Fruit fly (Drosophila melanogaster) whole organism, embryonic: Measurements from ENCODE around the gene CG46463.

Source experiments
- Blimp-1 ChIP-seq: fragments of 200-800 bp; sonication (Bioruptor generic); optimal IDR thresholded peaks from 3 replicates; lab custom pipeline; 2018; ENCODE audit warnings: missing biosample characterization, missing genetic modification characterization, mild to moderate bottlenecking, moderate library complexity, missing genetic modification reagents
- CG12942 ChIP-seq: fragments of 200-800 bp; sonication (Bioruptor generic); optimal IDR thresholded peaks from 3 replicates; lab custom pipeline; 2016; ENCODE audit warnings: missing biosample characterization, missing genetic modification characterization
- CG13296 ChIP-seq: fragments of 200-800 bp; sonication (Bioruptor generic); optimal IDR thresholded peaks from 3 replicates; lab custom pipeline; 2018; ENCODE audit warnings: missing biosample characterization, mild to moderate bottlenecking, missing genetic modification characterization
- CG13894 ChIP-seq: fragments of 200-800 bp; sonication (Bioruptor generic); optimal IDR thresholded peaks from 3 replicates; lab custom pipeline; 2018; ENCODE audit warnings: missing biosample characterization, mild to moderate bottlenecking, missing genetic modification characterization, moderate library complexity
- CG14860 ChIP-seq: fragments of 200-800 bp; sonication (Bioruptor generic); IDR thresholded peaks from 3 replicates; pipeline ENCODE4 v1.3.6; 2022; ENCODE audit warnings: missing biosample characterization, missing genetic modification characterization; ENCODE audit not compliant: partially characterized antibody
- CG15601 ChIP-seq: fragments of 200-800 bp; sonication (Bioruptor generic); optimal IDR thresholded peaks from 3 replicates; lab custom pipeline; 2019; ENCODE audit warnings: missing biosample characterization, mild to moderate bottlenecking, missing genetic modification characterization, moderate library complexity
- CG16815 ChIP-seq: fragments of 200-800 bp; sonication (Bioruptor generic); optimal IDR thresholded peaks from 3 replicates; lab custom pipeline; 2017; ENCODE audit warnings: missing biosample characterization, mild to moderate bottlenecking, missing genetic modification characterization
- CG17186 ChIP-seq: fragments of 200-800 bp; sonication (Bioruptor generic); optimal IDR thresholded peaks from 3 replicates; lab custom pipeline; 2017; ENCODE audit warnings: missing biosample characterization, missing genetic modification reagents, missing genetic modification characterization
- CG18476 ChIP-seq: fragments of 200-800 bp; sonication (Bioruptor generic); optimal IDR thresholded peaks from 2 replicates; lab custom pipeline; 2016; ENCODE audit warnings: missing biosample characterization, mild to moderate bottlenecking, missing genetic modification characterization
- CG2129 ChIP-seq: fragments of 200-800 bp; sonication (Bioruptor generic); IDR thresholded peaks from 2 replicates; pipeline ENCODE4 v1.3.6; 2022; ENCODE audit warnings: missing biosample characterization, missing genetic modification characterization; ENCODE audit not compliant: partially characterized antibody
- CG31365 ChIP-seq: fragments of 200-800 bp; sonication (Bioruptor generic); optimal IDR thresholded peaks from 2 replicates; lab custom pipeline; 2018; ENCODE audit warnings: missing biosample characterization, mild to moderate bottlenecking, missing genetic modification characterization
- CG3726 ChIP-seq: fragments of 200-800 bp; sonication (Bioruptor generic); IDR thresholded peaks from 3 replicates; pipeline ENCODE4, ENCODE4 v1.3.6; 2022; ENCODE audit warnings: missing biosample characterization, missing genetic modification characterization
- CG9215 ChIP-seq: fragments of 200-800 bp; sonication (Bioruptor generic); IDR thresholded peaks from 2 replicates; pipeline ENCODE4 v1.3.6; 2022; ENCODE audit warnings: missing biosample characterization, missing genetic modification characterization
- D19A ChIP-seq: fragments of 200-800 bp; optimal IDR thresholded peaks from 3 replicates; lab custom pipeline; 2019; ENCODE audit warnings: missing biosample characterization, mild to moderate bottlenecking, missing genetic modification characterization, moderate library complexity
- Dll ChIP-seq: fragments of 200-800 bp; sonication (Bioruptor generic); IDR thresholded peaks from 4 replicates; pipeline ENCODE4 v1.3.6; 2022; ENCODE audit warnings: missing biosample characterization, missing genetic modification characterization; ENCODE audit not compliant: partially characterized antibody
- ERR ChIP-seq: fragments of 200-800 bp; sonication (Bioruptor generic); optimal IDR thresholded peaks from 2 replicates; lab custom pipeline; 2016; ENCODE audit warnings: missing biosample characterization, missing genetic modification characterization
- H2.0 ChIP-seq: fragments of 200-800 bp; sonication (Bioruptor generic); IDR thresholded peaks from 2 replicates; pipeline ENCODE4 v1.3.6; 2022; ENCODE audit warnings: missing biosample characterization, missing genetic modification characterization
- HmgD ChIP-seq: fragments of 200-800 bp; sonication (Bioruptor generic); optimal IDR thresholded peaks from 3 replicates; lab custom pipeline; 2016; ENCODE audit warnings: missing biosample characterization, missing genetic modification characterization
- Hmr ChIP-seq: fragments of 200-800 bp; sonication (Bioruptor generic); optimal IDR thresholded peaks from 3 replicates; lab custom pipeline; 2017; ENCODE audit warnings: mild to moderate bottlenecking, missing biosample characterization, missing genetic modification reagents, missing genetic modification characterization
- Hr3 ChIP-seq: fragments of 200-800 bp; sonication (Bioruptor generic); optimal IDR thresholded peaks from 3 replicates; lab custom pipeline; 2016; ENCODE audit warnings: missing biosample characterization, missing genetic modification characterization
- Med ChIP-seq: fragments of 200-800 bp; sonication (Bioruptor generic); peaks from one replicate; lab custom pipeline; 2016; ENCODE audit warnings: missing biosample characterization, missing genetic modification characterization, mild to moderate bottlenecking, inconsistent platforms, moderate library complexity
- Myb ChIP-seq: fragments of 200-800 bp; sonication (Bioruptor generic); optimal IDR thresholded peaks from 2 replicates; lab custom pipeline; 2016; ENCODE audit warnings: missing biosample characterization, missing genetic modification characterization
- NfI ChIP-seq: fragments of 200-800 bp; sonication (Bioruptor generic); optimal IDR thresholded peaks from 3 replicates; lab custom pipeline; 2018; ENCODE audit warnings: missing biosample characterization, mild to moderate bottlenecking, missing genetic modification characterization, moderate library complexity
- Optix ChIP-seq: fragments of 200-800 bp; sonication (Bioruptor generic); IDR thresholded peaks from 3 replicates; pipeline ENCODE4 v1.3.6; 2022; ENCODE audit warnings: missing biosample characterization, missing genetic modification characterization
- Side ChIP-seq: fragments of 200-800 bp; sonication (Bioruptor generic); optimal IDR thresholded peaks from 2 replicates; lab custom pipeline; 2016; ENCODE audit warnings: missing biosample characterization, missing genetic modification characterization
- Sox102F ChIP-seq: fragments of 200-800 bp; sonication (Bioruptor generic); optimal IDR thresholded peaks from 2 replicates; lab custom pipeline; 2018; ENCODE audit warnings: missing biosample characterization, mild to moderate bottlenecking, missing genetic modification characterization, moderate library complexity
- TFAM ChIP-seq: fragments of 200-800 bp; sonication (Bioruptor generic); optimal IDR thresholded peaks from 2 replicates; lab custom pipeline; 2017; ENCODE audit warnings: missing biosample characterization, missing genetic modification characterization, inconsistent platforms
- ato ChIP-seq: fragments of 200-800 bp; sonication (Bioruptor generic); IDR thresholded peaks from 2 replicates; pipeline ENCODE4 v1.3.6; 2022; ENCODE audit warnings: missing biosample characterization, missing genetic modification characterization; ENCODE audit not compliant: partially characterized antibody
- bowl ChIP-seq: fragments of 200-800 bp; sonication (Bioruptor generic); IDR thresholded peaks from 2 replicates; pipeline ENCODE4 v1.3.6; 2022; ENCODE audit warnings: missing biosample characterization, missing genetic modification characterization
- ewg ChIP-seq: fragments of 200-800 bp; sonication (Bioruptor generic); optimal IDR thresholded peaks from 3 replicates; lab custom pipeline; 2017; ENCODE audit warnings: mild to moderate bottlenecking, missing biosample characterization, missing genetic modification reagents, missing genetic modification characterization
- h ChIP-seq: fragments of >200 bp; optimal IDR thresholded peaks from 2 replicates; lab custom pipeline; 2017
- hb ChIP-seq: fragments of 200-800 bp; sonication (Bioruptor generic); IDR thresholded peaks from 3 replicates; pipeline ENCODE4 v1.3.6; 2022; ENCODE audit warnings: missing biosample characterization, missing genetic modification characterization; ENCODE audit not compliant: partially characterized antibody
- kay ChIP-seq: fragments of 200-800 bp; sonication (Bioruptor generic); optimal IDR thresholded peaks from 2 replicates; lab custom pipeline; 2016; ENCODE audit warnings: missing biosample characterization, missing genetic modification characterization
- lab ChIP-seq: fragments of 200-800 bp; sonication (Bioruptor generic); optimal IDR thresholded peaks from 3 replicates; lab custom pipeline; 2017; ENCODE audit warnings: missing biosample characterization, missing genetic modification characterization, mild to moderate bottlenecking, moderate library complexity, missing genetic modification reagents
- lmd ChIP-seq: fragments of 200-800 bp; sonication (Bioruptor generic); IDR thresholded peaks from 2 replicates; pipeline ENCODE4 v1.3.6; 2022; ENCODE audit warnings: missing biosample characterization, missing genetic modification characterization
- nom ChIP-seq: fragments of 200-800 bp; sonication (Bioruptor generic); optimal IDR thresholded peaks from 2 replicates; lab custom pipeline; 2017; ENCODE audit warnings: missing biosample characterization, missing genetic modification characterization, mild to moderate bottlenecking, moderate library complexity, missing genetic modification reagents
- onecut ChIP-seq: fragments of 200-800 bp; sonication (Bioruptor generic); IDR thresholded peaks from 2 replicates; pipeline ENCODE4 v1.3.6; 2022; ENCODE audit warnings: missing biosample characterization, missing genetic modification characterization
- p53 ChIP-seq: fragments of 200-800 bp; sonication (Bioruptor generic); optimal IDR thresholded peaks from 2 replicates; lab custom pipeline; 2016; ENCODE audit warnings: missing biosample characterization, missing genetic modification characterization
- pan ChIP-seq, 4 experiments: fragments of >200 bp in 3 of 4; fragments of 200-800 bp in 1 of 4; sonication (Bioruptor generic) in 1 of 4; optimal IDR thresholded peaks in 3 of 4; IDR thresholded peaks in 1 of 4; 2 replicates each; pipeline versions ENCODE4 v1.3.6 to Lab custom; 2017 to 2022; ENCODE audit warnings: missing biosample characterization in 2 of 4, missing genetic modification characterization in 2 of 4, mixed read lengths in 1 of 4
- pfk ChIP-seq: fragments of 200-800 bp; sonication (Bioruptor generic); optimal IDR thresholded peaks from 2 replicates; lab custom pipeline; 2018; ENCODE audit warnings: missing biosample characterization, mild to moderate bottlenecking, missing genetic modification characterization, moderate library complexity
- salm ChIP-seq: fragments of 200-800 bp; sonication (Bioruptor generic); optimal IDR thresholded peaks from 2 replicates; lab custom pipeline; 2018; ENCODE audit warnings: missing biosample characterization, mild to moderate bottlenecking, missing genetic modification characterization
- sc ChIP-seq, 3 experiments: fragments of >200 bp in 2 of 3; fragments of 200-800 bp in 1 of 3; sonication (Bioruptor generic) in 1 of 3; optimal IDR thresholded peaks; 2 replicates in 2 of 3; 3 replicates in 1 of 3; lab custom pipeline; 2017; ENCODE audit warnings: mild to moderate bottlenecking in 1 of 3, missing biosample characterization in 1 of 3, missing genetic modification characterization in 1 of 3, missing genetic modification reagents in 1 of 3
- sd ChIP-seq: fragments of 200-800 bp; sonication (Bioruptor generic); optimal IDR thresholded peaks from 3 replicates; lab custom pipeline; 2018; ENCODE audit warnings: missing biosample characterization, mild to moderate bottlenecking, missing genetic modification characterization, moderate library complexity
- slp2 ChIP-seq: fragments of 200-800 bp; sonication (Bioruptor generic); optimal IDR thresholded peaks from 2 replicates; lab custom pipeline; 2016; ENCODE audit warnings: missing biosample characterization, missing genetic modification characterization
- unc-4 ChIP-seq: fragments of 200-800 bp; sonication (Bioruptor generic); IDR thresholded peaks from 2 replicates; pipeline ENCODE4 v1.3.6; 2022; ENCODE audit warnings: missing biosample characterization, missing genetic modification characterization; ENCODE audit not compliant: partially characterized antibody
- unpg ChIP-seq: fragments of 200-800 bp; sonication (Bioruptor generic); optimal IDR thresholded peaks from 3 replicates; lab custom pipeline; 2018; ENCODE audit warnings: missing biosample characterization, mild to moderate bottlenecking, missing genetic modification characterization, moderate library complexity
- wdn ChIP-seq: fragments of 200-800 bp; sonication (Bioruptor generic); IDR thresholded peaks from 2 replicates; pipeline ENCODE4 v1.3.6; 2022; ENCODE audit warnings: missing biosample characterization, missing genetic modification characterization
- zen ChIP-seq: fragments of 200-800 bp; sonication (Bioruptor generic); optimal IDR thresholded peaks from 3 replicates; lab custom pipeline; 2018; ENCODE audit warnings: missing biosample characterization, mild to moderate bottlenecking, missing genetic modification characterization, moderate library complexity
- zen2 ChIP-seq: fragments of 200-800 bp; sonication (Bioruptor generic); IDR thresholded peaks from 3 replicates; pipeline ENCODE4 v1.3.6; 2022; ENCODE audit warnings: missing biosample characterization, missing genetic modification characterization; ENCODE audit not compliant: partially characterized antibody

The CG46463 gene

dm6 chr3L:3438473-3438872 is 22.6 kb upstream of the CG46463 start (continued):
- peak; percentile 66 for TF ChIP-seq lab (GFP tag; lab: Kevin White, UChicago)
- peak; percentile 10 for TF ChIP-seq Myb
- TF ChIP-seq HmgD (GFP tag; lab: Kevin White, UChicago): no peak
- TF ChIP-seq kay (GFP tag; lab: Kevin White, UChicago): peak; percentile 34
- peak; percentile 77 for TF ChIP-seq Sox102F
- TF ChIP-seq Hmr (GFP tag; lab: Kevin White, UChicago): peak; percentile 62
- TF ChIP-seq CG3726 (GFP tag; lab: Robert Waterston, UW): 0 out of 3 replicates have a peak, but pooled peaks have one; percentile 61
- peak; percentile 26 for TF ChIP-seq CG18476
- peak; percentile 72 for TF ChIP-seq CG15601
- TF ChIP-seq H2.0: peak; percentile 33; the same call in 1 of the 2 replicates
- TF ChIP-seq TFAM (GFP tag; lab: Kevin White, UChicago): no peak
- peak; percentile 40 for TF ChIP-seq CG9215 (GFP tag; lab: Robert Waterston, UW)
- TF ChIP-seq CG16815: peak; percentile 57
- TF ChIP-seq CG13296 (GFP tag; lab: Kevin White, UChicago): no peak
- TF ChIP-seq CG31365 (tag; lab: Kevin White, UChicago): no peak
- TF ChIP-seq zen (tag; lab: Kevin White, UChicago): peak; percentile 65
- no peak for TF ChIP-seq nom
- peak; percentile 54 for TF ChIP-seq salm (tag; lab: Kevin White, UChicago)
- TF ChIP-seq lmd (GFP tag; lab: Robert Waterston, UW): peak; percentile 49; the same call in 1 of the 2 replicates
- no peak for TF ChIP-seq pan (optimal IDR thresholded peaks at IDR 0.05; lab: Kevin White, UChicago)
- peak in 1 of 2 experiments; percentile 79 for TF ChIP-seq pan (GFP tag; optimal IDR thresholded peaks at IDR 0.05 in 1 of 2, IDR thresholded peaks at IDR 0.05 in 1 of 2)
- TF ChIP-seq wdn (GFP tag; lab: Robert Waterston, UW): no peak; the same call in 1 of the 2 replicates
- TF ChIP-seq pfk: no peak
- peak; percentile 8 for TF ChIP-seq NfI (GFP tag; lab: Kevin White, UChicago)
- TF ChIP-seq CG14860 (GFP tag; lab: Robert Waterston, UW): no peak
- peak; percentile 39 for TF ChIP-seq slp2
- no peak for TF ChIP-seq ato (GFP tag; lab: Robert Waterston, UW)
- TF ChIP-seq hb: no peak
- TF ChIP-seq CG17186 (GFP tag; lab: Kevin White, UChicago): peak; percentile 20
- no peak for TF ChIP-seq bowl (GFP tag; lab: Robert Waterston, UW)
- no peak for TF ChIP-seq ERR
- TF ChIP-seq zen2 (GFP tag; lab: Robert Waterston, UW): no peak
- no peak for TF ChIP-seq Optix (GFP tag; lab: Robert Waterston, UW)
- TF ChIP-seq D19A: peak; percentile 72
- TF ChIP-seq ewg (GFP tag; lab: Kevin White, UChicago): peak; percentile 10
- no peak for TF ChIP-seq sc (optimal IDR thresholded peaks at IDR 0.05; lab: Kevin White, UChicago)
- TF ChIP-seq sc (GFP tag; optimal IDR thresholded peaks at IDR 0.05; lab: Kevin White, UChicago): peak; percentile 60
- TF ChIP-seq Hr3 (GFP tag; lab: Kevin White, UChicago): peak; percentile 50
- no peak for TF ChIP-seq Dll (GFP tag; lab: Robert Waterston, UW)
- peak; percentile 83 for TF ChIP-seq unpg
- TF ChIP-seq Side: peak; percentile 33
- no peak for TF ChIP-seq sd (tag; lab: Kevin White, UChicago)
- no peak for TF ChIP-seq CG12942
- peak; percentile 73 for TF ChIP-seq Med (GFP tag; lab: Kevin White, UChicago)
- no peak for TF ChIP-seq unc-4 (GFP tag; lab: Robert Waterston, UW)
- peak; percentile 80 for TF ChIP-seq Blimp-1 (GFP tag; lab: Kevin White, UChicago)
- TF ChIP-seq CG2129 (GFP tag; lab: Robert Waterston, UW): no peak
- TF ChIP-seq h (lab: Kevin White, UChicago): no peak
- TF ChIP-seq onecut (GFP tag; lab: Robert Waterston, UW): peak; percentile 52
- TF ChIP-seq CG13894 (tag; lab: Kevin White, UChicago): no peak
- TF ChIP-seq p53 (GFP tag; lab: Kevin White, UChicago): no peak
